Fruit fly (Drosophila melanogaster) whole organism, embryonic: Measurements from ENCODE around the gene CG15865.

Source experiments
- Blimp-1 ChIP-seq: fragments of 200-800 bp; sonication (Bioruptor generic); optimal IDR thresholded peaks from 3 replicates; lab custom pipeline; 2018; ENCODE audit warnings: missing biosample characterization, missing genetic modification characterization, mild to moderate bottlenecking, moderate library complexity, missing genetic modification reagents
- BtbVII ChIP-seq: fragments of 200-800 bp; sonication (Bioruptor generic); optimal IDR thresholded peaks from 3 replicates; lab custom pipeline; 2017; ENCODE audit warnings: missing biosample characterization, mild to moderate bottlenecking, missing genetic modification characterization
- CG11247 ChIP-seq: fragments of 200-800 bp; sonication (Bioruptor generic); IDR thresholded peaks from 2 replicates; pipeline ENCODE4 v1.3.6; 2022; ENCODE audit warnings: missing biosample characterization, missing genetic modification characterization
- CG12769 ChIP-seq: fragments of 200-800 bp; sonication (Bioruptor generic); optimal IDR thresholded peaks from 2 replicates; lab custom pipeline; 2019; ENCODE audit warnings: missing biosample characterization, mild to moderate bottlenecking, missing genetic modification characterization, moderate library complexity
- CG13894 ChIP-seq: fragments of 200-800 bp; sonication (Bioruptor generic); optimal IDR thresholded peaks from 3 replicates; lab custom pipeline; 2018; ENCODE audit warnings: missing biosample characterization, mild to moderate bottlenecking, missing genetic modification characterization, moderate library complexity
- CG18476 ChIP-seq: fragments of 200-800 bp; sonication (Bioruptor generic); optimal IDR thresholded peaks from 2 replicates; lab custom pipeline; 2016; ENCODE audit warnings: missing biosample characterization, mild to moderate bottlenecking, missing genetic modification characterization
- CG6654 ChIP-seq: fragments of 200-800 bp; sonication (Bioruptor generic); optimal IDR thresholded peaks from 2 replicates; lab custom pipeline; 2017; ENCODE audit warnings: missing biosample characterization, mild to moderate bottlenecking, missing genetic modification characterization
- Med ChIP-seq: fragments of 200-800 bp; sonication (Bioruptor generic); peaks from one replicate; lab custom pipeline; 2016; ENCODE audit warnings: missing biosample characterization, missing genetic modification characterization, mild to moderate bottlenecking, inconsistent platforms, moderate library complexity
- NFAT ChIP-seq: fragments of 200-800 bp; sonication (Bioruptor generic); IDR thresholded peaks from 2 replicates; pipeline ENCODE4 v1.3.6; 2022; ENCODE audit warnings: missing biosample characterization, missing genetic modification characterization
- Pdp1 ChIP-seq, 2 experiments: fragments of 200-800 bp; sonication (Bioruptor generic); optimal IDR thresholded peaks; 3 replicates each; lab custom pipeline; 2016; ENCODE audit warnings: missing biosample characterization in 2 of 2, missing genetic modification characterization in 2 of 2, mild to moderate bottlenecking in 1 of 2, moderate library complexity in 1 of 2
- abd-A ChIP-seq: fragments of 200-800 bp; sonication (Bioruptor generic); optimal IDR thresholded peaks from 3 replicates; lab custom pipeline; 2019; ENCODE audit warnings: missing biosample characterization, mild to moderate bottlenecking, missing genetic modification characterization, moderate library complexity
- amos ChIP-seq: fragments of 200-800 bp; sonication (Bioruptor generic); IDR thresholded peaks from 2 replicates; pipeline ENCODE4 v1.3.6; 2022; ENCODE audit warnings: missing biosample characterization, missing genetic modification characterization; ENCODE audit not compliant: partially characterized antibody
- ap ChIP-seq: fragments of 200-800 bp; sonication (Bioruptor generic); IDR thresholded peaks from 2 replicates; pipeline ENCODE4 v1.3.6; 2022; ENCODE audit warnings: missing biosample characterization, missing genetic modification characterization
- chinmo ChIP-seq: fragments of 200-800 bp; sonication (Bioruptor generic); IDR thresholded peaks from 4 replicates; pipeline ENCODE4 v1.3.6; 2022; ENCODE audit warnings: missing biosample characterization, missing genetic modification characterization; ENCODE audit not compliant: partially characterized antibody
- grau ChIP-seq: fragments of 200-800 bp; optimal IDR thresholded peaks from 3 replicates; lab custom pipeline; 2019; ENCODE audit warnings: missing biosample characterization, mild to moderate bottlenecking, missing genetic modification characterization, moderate library complexity
- nom ChIP-seq: fragments of 200-800 bp; sonication (Bioruptor generic); optimal IDR thresholded peaks from 2 replicates; lab custom pipeline; 2017; ENCODE audit warnings: missing biosample characterization, missing genetic modification characterization, mild to moderate bottlenecking, moderate library complexity, missing genetic modification reagents
- sd ChIP-seq: fragments of 200-800 bp; sonication (Bioruptor generic); optimal IDR thresholded peaks from 3 replicates; lab custom pipeline; 2018; ENCODE audit warnings: missing biosample characterization, mild to moderate bottlenecking, missing genetic modification characterization, moderate library complexity
- sens ChIP-seq: fragments of 200-800 bp; sonication (Bioruptor generic); peaks from one replicate; lab custom pipeline; 2016; ENCODE audit warnings: missing biosample characterization, missing genetic modification characterization
- stwl ChIP-seq: fragments of 200-800 bp; sonication (Bioruptor generic); optimal IDR thresholded peaks from 3 replicates; lab custom pipeline; 2018; ENCODE audit warnings: missing biosample characterization, mild to moderate bottlenecking, missing genetic modification characterization, moderate library complexity

The CG15865 gene

dm6 chrX:16621462-16621861, 42.8 kb downstream of the CG15865 start, which contains the start of gene CG9782 (continued):
- TF ChIP-seq CG18476 (GFP tag; lab: Kevin White, UChicago) = no peak
- no peak for TF ChIP-seq NFAT (GFP tag; lab: Robert Waterston, UW)

DNA sequence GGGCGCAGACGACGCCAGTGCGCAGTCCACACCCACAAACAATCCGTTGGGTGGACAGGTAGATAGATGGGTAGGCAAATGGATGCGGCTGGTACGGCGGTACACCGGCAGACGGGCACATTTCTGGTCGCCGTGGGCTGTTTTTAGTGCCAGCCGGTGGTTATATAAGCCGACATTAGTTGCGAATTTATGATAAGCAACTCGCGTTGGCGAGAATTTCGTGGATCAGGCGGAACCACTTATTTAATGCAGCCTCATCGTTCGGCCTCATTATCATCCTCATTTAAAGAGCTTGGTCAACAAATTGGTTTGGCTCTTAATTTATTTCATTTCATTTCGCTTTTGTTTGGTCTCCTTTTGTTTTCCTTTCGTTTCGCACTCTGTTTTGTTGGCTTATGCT, 45.5 kb downstream of the CG15865 start:
- TF ChIP-seq nom (peak; percentile 48), Blimp-1 (peak; percentile 5), BtbVII (no peak), CG6654 (GFP tag; lab: Kevin White, UChicago) (no peak), Pdp1 (GFP tag; optimal IDR thresholded peaks at IDR 0.05; lab: Kevin White, UChicago) (peak in 1 of 2 experiments; percentile 53), chinmo (GFP tag; lab: Robert Waterston, UW) (0 out of 4 replicates have a peak, but pooled peaks have one; percentile 51)
- TF ChIP-seq, all 482 proteins: peak for 4

dm6 chrX:16616773-16617738, 47.2 kb downstream of the CG15865 start:
- TF ChIP-seq sens (peak; percentile 6), stwl (tag; lab: Kevin White, UChicago) (no peak), CG12769 (tag; lab: Kevin White, UChicago) (peak; percentile 87), abd-A (tag; lab: Kevin White, UChicago) (peak; percentile 16), ap (GFP tag; lab: Robert Waterston, UW) (no peak), CG11247 (GFP tag; lab: Robert Waterston, UW) (peak; percentile 40; the same call in 1 of the 2 replicates), chinmo (GFP tag; lab: Robert Waterston, UW) (0 out of 4 replicates have a peak, but pooled peaks have one; percentile 36), Blimp-1 (peak; percentile 85), Med (peak; percentile 48), grau (tag; lab: Kevin White, UChicago) (peak; percentile 72), CG13894 (tag; lab: Kevin White, UChicago) (peak; percentile 41), sd (peak; percentile 13), amos (no peak)
